Worm (Caenorhabditis elegans) whole organism, L4/young adult: ENCODE measurements around the gene W02D7.12.

Experiments
- W03F9.2 ChIP-seq: fragments of 150-350 bp; optimal IDR thresholded peaks from 2 replicates; lab custom pipeline; 2014; ENCODE audit warnings: missing biosample characterization, missing genetic modification characterization
- him-1 ChIP-seq: sonication (generic microtip); optimal IDR thresholded peaks from 2 replicates; lab custom pipeline; 2016; ENCODE audit warnings: missing genotype, missing genetic modification reagents, missing genetic modification characterization, missing compliant biosample characterization

DNA sequence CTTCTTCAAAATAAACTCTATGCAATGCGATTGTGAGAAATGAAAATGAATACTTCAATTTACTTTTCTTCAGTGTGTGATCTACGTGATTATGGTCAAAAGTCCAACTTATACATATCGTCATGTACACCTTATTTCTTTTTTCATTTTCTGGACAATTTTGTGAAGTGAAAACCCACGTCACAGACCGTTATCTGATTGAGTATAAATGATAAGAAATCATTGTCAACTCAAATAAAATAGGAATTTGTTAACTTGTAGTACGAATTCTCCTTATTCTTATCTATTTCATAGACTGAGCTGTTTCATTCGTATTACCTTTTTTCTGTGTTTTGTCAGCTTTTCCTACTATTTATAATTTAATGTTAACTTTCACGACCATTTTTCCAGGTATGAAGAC, 39.3 kb upstream of the W02D7.12 start, which contains the start of gene asp-5:
- TF ChIP-seq W03F9.2 (tag; lab: Kevin White, UChicago) (no peak), him-1 (no peak)
